Fruit fly (Drosophila melanogaster): ENCODE data around the gene GluRS-m.

The GluRS-m gene

DNA sequence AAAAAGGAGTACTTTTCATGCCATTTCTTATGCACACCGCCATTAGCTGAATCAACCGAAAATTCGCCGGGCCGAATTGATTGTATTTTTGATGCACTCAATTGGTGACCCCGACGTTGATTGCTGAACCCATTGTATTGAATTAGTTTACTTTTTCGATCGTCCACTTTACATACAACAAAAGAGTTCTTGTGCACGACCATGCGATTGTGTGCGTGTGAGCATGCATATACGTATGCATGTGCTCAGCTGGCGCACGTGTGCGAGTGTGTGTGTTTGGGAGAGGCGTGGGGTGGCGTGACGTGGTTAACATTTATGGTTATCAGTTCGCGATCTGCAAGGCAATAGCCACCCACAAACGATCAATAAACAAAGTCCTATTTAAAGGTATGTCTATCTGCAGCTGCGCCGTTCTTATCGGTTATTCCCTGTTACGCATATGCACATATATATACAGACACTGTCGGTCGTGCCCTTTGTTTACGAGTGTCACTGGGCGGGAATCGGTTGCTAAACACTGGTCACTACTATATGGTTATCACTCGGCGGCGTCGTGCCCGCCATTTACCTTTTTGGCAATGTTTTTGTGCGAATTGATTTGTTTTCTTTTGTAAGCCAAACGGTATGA, 31.6 kb downstream of the GluRS-m start (continued):
- TF ChIP-seq danr (GFP tag; IDR thresholded peaks at IDR 0.05) (no peak), grn (GFP tag; optimal IDR thresholded peaks at IDR 0.05) (peak; percentile 87), HLHmδ (GFP tag; optimal IDR thresholded peaks at IDR 0.05) (peak; percentile 44), CG8089 (GFP tag; optimal IDR thresholded peaks at IDR 0.05) (no peak), toy (GFP tag; IDR thresholded peaks at IDR 0.05) (no peak), CrebB (tag; optimal IDR thresholded peaks at IDR 0.05) (peak; percentile 16), tap (tag; optimal IDR thresholded peaks at IDR 0.05) (no peak), Hr78 (GFP tag; optimal IDR thresholded peaks at IDR 0.05) (peak in 1 of 2 experiments; percentile 86), cg (GFP tag; optimal IDR thresholded peaks at IDR 0.05) (peak; percentile 97), Drgx (GFP tag; IDR thresholded peaks at IDR 0.05) (peak; percentile 31; the same call in 1 of the 2 replicates), exex (tag; optimal IDR thresholded peaks at IDR 0.05) (peak; percentile 5), CG7987 (GFP tag; optimal IDR thresholded peaks at IDR 0.05) (peak; percentile 67), lbe (GFP tag; optimal IDR thresholded peaks at IDR 0.05) (peak; percentile 23), Sox102F (GFP tag; optimal IDR thresholded peaks at IDR 0.05) (no peak), Pdp1 (GFP tag; optimal IDR thresholded peaks at IDR 0.05) (peak in 1 of 2 experiments; percentile 35), CG12236 (GFP tag; optimal IDR thresholded peaks at IDR 0.05) (peak; percentile 8), Trl (optimal IDR thresholded peaks at IDR 0.05) (peak in 1 of 2 experiments; percentile 2), Trl (GFP tag; optimal IDR thresholded peaks at IDR 0.05) (no peak), Abd-B (GFP tag; optimal IDR thresholded peaks at IDR 0.05) (no peak), CG17361 (GFP tag; IDR thresholded peaks at IDR 0.05) (no peak), B-H2 (GFP tag; optimal IDR thresholded peaks at IDR 0.05) (peak; percentile 18), bsh (GFP tag; optimal IDR thresholded peaks at IDR 0.05) (peak in 1 of 2 experiments; percentile 39), Xbp1 (GFP tag; optimal IDR thresholded peaks at IDR 0.05) (peak; percentile 20), CG34376 (GFP tag; optimal IDR thresholded peaks at IDR 0.05) (peak; percentile 26), Opbp (GFP tag; IDR thresholded peaks at IDR 0.05; ENCODE audit: partially characterized antibody) (no peak)

DNA sequence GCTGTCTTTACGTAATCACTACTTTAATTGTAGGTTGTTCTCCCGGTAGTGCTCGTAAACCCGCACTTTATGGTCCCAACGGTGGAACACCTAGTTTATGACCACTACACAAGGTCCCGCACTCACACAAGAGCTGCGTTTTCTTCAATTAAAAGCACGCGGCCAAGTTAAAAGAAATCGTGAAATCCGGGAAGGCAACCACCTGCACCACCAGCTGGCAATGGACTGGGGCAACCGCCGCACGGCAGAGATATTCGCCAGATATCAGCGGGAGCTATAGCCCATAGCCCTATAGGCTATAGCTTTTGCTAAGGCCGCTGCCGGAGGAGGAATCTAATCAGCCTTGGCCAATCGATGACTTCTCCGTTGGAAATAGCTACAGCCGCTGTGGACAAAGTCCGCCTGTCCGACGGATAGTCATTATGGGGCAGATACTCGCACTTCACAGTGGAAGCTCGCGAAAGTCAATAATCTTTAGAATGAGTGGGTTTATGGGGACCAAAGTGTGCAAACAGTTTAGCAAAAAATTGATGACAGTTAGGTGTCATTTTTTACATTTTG, 32.8 kb downstream of the GluRS-m start:
- peak; percentile 11 for TF ChIP-seq CG10543 (GFP tag; optimal IDR thresholded peaks at IDR 0.05)
- TF ChIP-seq CG8765 (GFP tag; IDR thresholded peaks at IDR 0.05): no peak
- TF ChIP-seq Drgx (GFP tag; IDR thresholded peaks at IDR 0.05): peak; percentile 44; the same call in 1 of the 2 replicates
- peak; percentile 61 for TF ChIP-seq exex (tag; optimal IDR thresholded peaks at IDR 0.05)
- TF ChIP-seq zen (tag; optimal IDR thresholded peaks at IDR 0.05): no peak
- no peak for TF ChIP-seq CG30431 (GFP tag; optimal IDR thresholded peaks at IDR 0.05)
- no peak for TF ChIP-seq tx (GFP tag; optimal IDR thresholded peaks at IDR 0.05)
- peak; percentile 27 for TF ChIP-seq mirr (GFP tag; optimal IDR thresholded peaks at IDR 0.05)
- peak; percentile 71 for TF ChIP-seq Med (GFP tag)
- TF ChIP-seq Dref (GFP tag; IDR thresholded peaks at IDR 0.05): peak; percentile 9; the same call in 1 of the 2 replicates
- TF ChIP-seq CG14014 (GFP tag; IDR thresholded peaks at IDR 0.05): 0 out of 2 replicates have a peak, but pooled peaks have one; percentile 6
- TF ChIP-seq sug (tag; optimal IDR thresholded peaks at IDR 0.05): peak; percentile 66
- peak; percentile 49 for TF ChIP-seq nom (GFP tag; optimal IDR thresholded peaks at IDR 0.05)
- TF ChIP-seq CG11560 (tag; IDR thresholded peaks at IDR 0.05): 0 out of 3 replicates have a peak, but pooled peaks have one; percentile 25
- TF ChIP-seq CG2678 (tag; optimal IDR thresholded peaks at IDR 0.05): peak; percentile 3
- peak; percentile 44 for TF ChIP-seq sens (GFP tag)
- no peak for TF ChIP-seq Dbx (GFP tag; IDR thresholded peaks at IDR 0.05)
- TF ChIP-seq Pdp1 (GFP tag; optimal IDR thresholded peaks at IDR 0.05): peak in 1 of 2 experiments; percentile 13
- TF ChIP-seq dati (GFP tag; IDR thresholded peaks at IDR 0.05): no peak
- TF ChIP-seq kah (GFP tag; optimal IDR thresholded peaks at IDR 0.05): peak; percentile 40
- no peak for TF ChIP-seq CG15269 (tag; optimal IDR thresholded peaks at IDR 0.05)
- no peak for TF ChIP-seq corto (GFP tag; optimal IDR thresholded peaks at IDR 0.05)
- TF ChIP-seq CG4424 (GFP tag; optimal IDR thresholded peaks at IDR 0.05): no peak
- 0 out of 2 replicates have a peak, but pooled peaks have one; percentile 11 for TF ChIP-seq ro (GFP tag; IDR thresholded peaks at IDR 0.05)
- TF ChIP-seq CG10274 (GFP tag; optimal IDR thresholded peaks at IDR 0.05): no peak

All from whole organism, embryonic.